Fruit fly (Drosophila melanogaster): ENCODE results near the gene Mst27D.

The Mst27D gene

dm6 chr2L:7033100-7033675 lies 27.5 kb downstream of the Mst27D start (continued):
- TF ChIP-seq pan (optimal IDR thresholded peaks at IDR 0.05) (no peak), pan (GFP tag; optimal IDR thresholded peaks at IDR 0.05 in 1 of 2, IDR thresholded peaks at IDR 0.05 in 1 of 2) (peak in 1 of 2 experiments; percentile 35), CG12659 (GFP tag; optimal IDR thresholded peaks at IDR 0.05) (peak; percentile 18), CG32772 (GFP tag; IDR thresholded peaks at IDR 0.05) (no peak), ind (GFP tag; optimal IDR thresholded peaks at IDR 0.05) (peak; percentile 9), CG1233 (GFP tag; optimal IDR thresholded peaks at IDR 0.05) (peak; percentile 37), CG33213 (GFP tag; optimal IDR thresholded peaks at IDR 0.05) (peak; percentile 21), Aef1 (GFP tag; IDR thresholded peaks at IDR 0.05) (peak; percentile 21; the same call in 1 of the 3 replicates), Dbx (GFP tag; IDR thresholded peaks at IDR 0.05) (peak; percentile 34; the same call in 1 of the 3 replicates), CG13424 (tag; optimal IDR thresholded peaks at IDR 0.05) (peak; percentile 24), luna (GFP tag; optimal IDR thresholded peaks at IDR 0.05) (peak; percentile 23), crc (GFP tag; optimal IDR thresholded peaks at IDR 0.05) (peak; percentile 31), CG10431 (GFP tag; optimal IDR thresholded peaks at IDR 0.05) (no peak), CG7987 (GFP tag; optimal IDR thresholded peaks at IDR 0.05) (peak; percentile 12), CG10979 (tag; optimal IDR thresholded peaks at IDR 0.05) (peak; percentile 45), NC2α (GFP tag; optimal IDR thresholded peaks at IDR 0.05) (no peak), CG16815 (GFP tag; optimal IDR thresholded peaks at IDR 0.05) (no peak), Ada2b (GFP tag; IDR thresholded peaks at IDR 0.05) (peak; percentile 55), MESR4 (GFP tag; optimal IDR thresholded peaks at IDR 0.05) (no peak), MTF-1 (GFP tag; optimal IDR thresholded peaks at IDR 0.05; ENCODE audit: borderline replicate concordance) (peak; percentile 15), Optix (GFP tag; IDR thresholded peaks at IDR 0.05) (no peak), Dek (tag; optimal IDR thresholded peaks at IDR 0.05) (peak; percentile 18), crp (GFP tag; optimal IDR thresholded peaks at IDR 0.05) (no peak), E2f2 (GFP tag; IDR thresholded peaks at IDR 0.05) (peak; percentile 32; the same call in 1 of the 2 replicates), CG34224 (GFP tag; IDR thresholded peaks at IDR 0.05; ENCODE audit: partially characterized antibody) (no peak), cg (GFP tag; optimal IDR thresholded peaks at IDR 0.05) (peak; percentile 97), ewg (GFP tag; optimal IDR thresholded peaks at IDR 0.05) (no peak), Antp (GFP tag; optimal IDR thresholded peaks at IDR 0.05) (peak; percentile 50), mam (GFP tag; optimal IDR thresholded peaks at IDR 0.05) (peak; percentile 59), lmd (GFP tag; IDR thresholded peaks at IDR 0.05) (peak; percentile 44; the same call in 1 of the 2 replicates), CG6791 (GFP tag; IDR thresholded peaks at IDR 0.05; ENCODE audit: partially characterized antibody) (no peak), CG8765 (GFP tag; IDR thresholded peaks at IDR 0.05) (no peak), ssp (GFP tag; IDR thresholded peaks at IDR 0.05) (no peak), CG17802 (tag; optimal IDR thresholded peaks at IDR 0.05) (no peak), CG11696 (GFP tag; IDR thresholded peaks at IDR 0.05) (no peak), gt (GFP tag; IDR thresholded peaks at IDR 0.05) (no peak), Atf6 (GFP tag; IDR thresholded peaks at IDR 0.05) (peak; percentile 62), inv (GFP tag; IDR thresholded peaks at IDR 0.05; ENCODE audit: partially characterized antibody) (no peak), lilli (GFP tag; optimal IDR thresholded peaks at IDR 0.05) (peak; percentile 69), CG9609 (GFP tag; optimal IDR thresholded peaks at IDR 0.05) (no peak), CG17385 (GFP tag; optimal IDR thresholded peaks at IDR 0.05) (peak; percentile 21), CG4360 (GFP tag; IDR thresholded peaks at IDR 0.05) (no peak), psq (GFP tag; optimal IDR thresholded peaks at IDR 0.05) (no peak), E2f1 (GFP tag; IDR thresholded peaks at IDR 0.05) (peak; percentile 60; the same call in 1 of the 2 replicates), CG17829 (tag; optimal IDR thresholded peaks at IDR 0.05) (peak; percentile 35), Meics (GFP tag; optimal IDR thresholded peaks at IDR 0.05) (peak; percentile 53), slou (GFP tag; optimal IDR thresholded peaks at IDR 0.05) (no peak), tup (GFP tag; optimal IDR thresholded peaks at IDR 0.05) (no peak), Drgx (GFP tag; IDR thresholded peaks at IDR 0.05) (peak; percentile 52; the same call in 1 of the 2 replicates), CG10209 (GFP tag; optimal IDR thresholded peaks at IDR 0.05) (peak; percentile 20)

All from whole organism, embryonic.